Fruit fly (Drosophila melanogaster) whole organism, wandering third instar larva: ENCODE results near the gene CG1236.

Experiments used
- ey ChIP-seq: fragments of 200-800 bp; sonication (Bioruptor generic); optimal IDR thresholded peaks from 2 replicates; lab custom pipeline; 2016; ENCODE audit warnings: missing biosample characterization, missing genetic modification characterization
- psq ChIP-seq: fragments of 200-800 bp; sonication (Bioruptor generic); optimal IDR thresholded peaks from 3 replicates; lab custom pipeline; 2017; ENCODE audit warnings: missing biosample characterization, mild to moderate bottlenecking, missing genetic modification characterization, moderate library complexity
- woc ChIP-seq: sonication (Bioruptor generic); optimal IDR thresholded peaks from 2 replicates; lab custom pipeline; 2016; ENCODE audit warnings: missing biosample characterization, mild to moderate bottlenecking, missing genetic modification characterization

DNA sequence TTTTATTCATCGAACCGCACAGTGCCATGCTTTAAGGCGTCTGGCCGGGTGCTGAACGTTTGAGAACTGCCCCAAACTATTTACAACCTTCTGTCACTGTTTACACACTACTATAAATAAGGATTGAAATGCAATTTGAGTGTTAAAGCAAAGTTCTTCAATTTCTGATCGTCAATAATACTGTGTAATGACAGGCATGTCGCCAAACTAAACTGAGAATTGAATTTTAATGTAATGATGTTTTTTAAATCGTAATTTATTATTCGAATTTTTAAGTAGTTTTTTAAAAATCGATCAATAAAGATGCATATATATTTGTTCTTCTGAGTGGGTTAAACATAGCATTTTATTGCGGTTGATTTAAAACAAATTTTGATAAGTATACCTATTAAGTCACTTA is 44.4 kb downstream of the CG1236 start, which contains the start of gene CG2082:
- no peak for TF ChIP-seq woc (GFP tag; lab: Kevin White, UChicago)
- no peak for TF ChIP-seq psq
- no peak for TF ChIP-seq ey (GFP tag; lab: Kevin White, UChicago)
